Worm (Caenorhabditis elegans) whole organism, late embryonic: Measurements from ENCODE around the gene C44B12.9.

Experiments used
- C08G9.2 ChIP-seq: sonication (generic microtip); optimal IDR thresholded peaks from 2 replicates; lab custom pipeline; 2016; ENCODE audit warnings: mild to moderate bottlenecking, missing genetic modification characterization, moderate library complexity, missing compliant biosample characterization
- C38D4.7 ChIP-seq: fragments of 200-800 bp; sonication (Bioruptor generic); optimal IDR thresholded peaks from 2 replicates; lab custom pipeline; 2018; ENCODE audit warnings: mild to moderate bottlenecking, missing genetic modification characterization, moderate library complexity, missing compliant biosample characterization
- F13H6.1 ChIP-seq: sonication (generic microtip); optimal IDR thresholded peaks from 2 replicates; lab custom pipeline; 2016; ENCODE audit warnings: missing genetic modification characterization, missing compliant biosample characterization
- K09A11.1 ChIP-seq: sonication (generic microtip); optimal IDR thresholded peaks from 2 replicates; lab custom pipeline; 2017; ENCODE audit warnings: antibody characterized with exemption, mild to moderate bottlenecking, missing genetic modification characterization, missing compliant biosample characterization; ENCODE audit not compliant: insufficient read depth
- ahr-1 ChIP-seq: sonication (generic microtip); optimal IDR thresholded peaks from 2 replicates; lab custom pipeline; 2016; ENCODE audit warnings: missing genetic modification characterization, missing compliant biosample characterization
- ama-1 ChIP-seq: fragments of 150-350 bp; optimal IDR thresholded peaks from 2 replicates; lab custom pipeline; 2014
- ceh-18 ChIP-seq: sonication (generic microtip); optimal IDR thresholded peaks from 2 replicates; lab custom pipeline; 2016; ENCODE audit warnings: missing genetic modification characterization, missing compliant biosample characterization
- ceh-24 ChIP-seq: sonication (generic microtip); optimal IDR thresholded peaks from 2 replicates; lab custom pipeline; 2016; ENCODE audit warnings: mild to moderate bottlenecking, missing genetic modification characterization, missing compliant biosample characterization
- ceh-31 ChIP-seq: sonication (generic microtip); optimal IDR thresholded peaks from 2 replicates; lab custom pipeline; 2016; ENCODE audit warnings: missing genetic modification characterization, missing compliant biosample characterization
- ceh-34 ChIP-seq: sonication (generic microtip); optimal IDR thresholded peaks from 2 replicates; lab custom pipeline; 2016; ENCODE audit warnings: mild to moderate bottlenecking, missing genetic modification characterization, missing compliant biosample characterization
- ceh-45 ChIP-seq: fragments of 200-800 bp; sonication (Bioruptor generic); IDR thresholded peaks from 2 replicates; pipeline ENCODE4 v1.3.6; 2022; ENCODE audit warnings: missing genetic modification reagents, missing genetic modification characterization, missing compliant biosample characterization
- ceh-6 ChIP-seq: fragments of 200-800 bp; sonication (Bioruptor generic); optimal IDR thresholded peaks from 2 replicates; lab custom pipeline; 2018; ENCODE audit warnings: mild to moderate bottlenecking, missing genetic modification characterization, missing compliant biosample characterization
- ceh-9 ChIP-seq: sonication (generic microtip); optimal IDR thresholded peaks from 2 replicates; lab custom pipeline; 2016; ENCODE audit warnings: mild to moderate bottlenecking, missing genetic modification characterization, inconsistent platforms, missing compliant biosample characterization
- che-1 ChIP-seq: sonication (generic microtip); optimal IDR thresholded peaks from 2 replicates; lab custom pipeline; 2016; ENCODE audit warnings: mild to moderate bottlenecking, missing genetic modification characterization, missing compliant biosample characterization
- dve-1 ChIP-seq: sonication (generic microtip); optimal IDR thresholded peaks from 2 replicates; lab custom pipeline; 2017; ENCODE audit warnings: antibody characterized with exemption, mild to moderate bottlenecking, missing genetic modification characterization, missing compliant biosample characterization
- elt-4 ChIP-seq: sonication (generic microtip); optimal IDR thresholded peaks from 2 replicates; lab custom pipeline; 2016; ENCODE audit warnings: missing genetic modification characterization, missing compliant biosample characterization
- gmeb-2 ChIP-seq: sonication (generic microtip); optimal IDR thresholded peaks from 2 replicates; lab custom pipeline; 2016; ENCODE audit warnings: missing genetic modification characterization, inconsistent platforms, missing compliant biosample characterization
- hlh-30 ChIP-seq: sonication (generic microtip); optimal IDR thresholded peaks from 2 replicates; lab custom pipeline; 2017; ENCODE audit warnings: antibody characterized with exemption, missing genetic modification characterization, missing compliant biosample characterization; ENCODE audit not compliant: insufficient read depth
- hlh-6 ChIP-seq: sonication (generic microtip); optimal IDR thresholded peaks from 2 replicates; lab custom pipeline; 2016; ENCODE audit warnings: missing genotype, missing genetic modification characterization, missing compliant biosample characterization
- hlh-8 ChIP-seq: sonication (generic microtip); optimal IDR thresholded peaks from 2 replicates; lab custom pipeline; 2016; ENCODE audit warnings: missing genotype, missing genetic modification characterization, missing compliant biosample characterization
- lim-6 ChIP-seq: sonication (generic microtip); optimal IDR thresholded peaks from 2 replicates; lab custom pipeline; 2016; ENCODE audit warnings: missing genetic modification characterization, missing compliant biosample characterization
- lin-11 ChIP-seq: fragments of 200-800 bp; sonication (Bioruptor generic); optimal IDR thresholded peaks from 2 replicates; lab custom pipeline; 2018; ENCODE audit warnings: mild to moderate bottlenecking, missing genetic modification characterization, missing compliant biosample characterization
- madf-2 ChIP-seq: sonication (generic microtip); optimal IDR thresholded peaks from 2 replicates; lab custom pipeline; 2017; ENCODE audit warnings: missing genetic modification characterization, missing compliant biosample characterization
- nfya-1 ChIP-seq: sonication (generic microtip); optimal IDR thresholded peaks from 2 replicates; lab custom pipeline; 2017; ENCODE audit warnings: missing genetic modification characterization, mild to moderate bottlenecking, missing compliant biosample characterization, antibody characterized with exemption, moderate library complexity
- npax-4 ChIP-seq: sonication (generic microtip); optimal IDR thresholded peaks from 2 replicates; lab custom pipeline; 2016; ENCODE audit warnings: missing genetic modification characterization, missing compliant biosample characterization
- pag-3 ChIP-seq: sonication (generic microtip); optimal IDR thresholded peaks from 2 replicates; lab custom pipeline; 2016; ENCODE audit warnings: missing compliant biosample characterization, missing genetic modification characterization, borderline replicate concordance
- pat-9 ChIP-seq: fragments of 200-800 bp; sonication (Bioruptor generic); optimal IDR thresholded peaks from 2 replicates; lab custom pipeline; 2018; ENCODE audit warnings: mild to moderate bottlenecking, missing genetic modification characterization, moderate library complexity, missing compliant biosample characterization
- pha-2 ChIP-seq: sonication (generic microtip); optimal IDR thresholded peaks from 2 replicates; lab custom pipeline; 2017; ENCODE audit warnings: mild to moderate bottlenecking, missing genetic modification characterization, missing compliant biosample characterization
- pha-4 ChIP-seq: fragments of 150-350 bp; optimal IDR thresholded peaks from 2 replicates; lab custom pipeline; 2018; ENCODE audit warnings: missing biosample characterization, missing genetic modification reagents, missing genetic modification characterization
- pqm-1 ChIP-seq: sonication (generic microtip); optimal IDR thresholded peaks from 2 replicates; lab custom pipeline; 2016; ENCODE audit warnings: missing genetic modification characterization, missing compliant biosample characterization
- rnt-1 ChIP-seq: sonication (generic microtip); optimal IDR thresholded peaks from 2 replicates; lab custom pipeline; 2016; ENCODE audit warnings: missing genetic modification characterization, missing compliant biosample characterization
- syd-9 ChIP-seq: sonication (generic microtip); optimal IDR thresholded peaks from 2 replicates; lab custom pipeline; 2016; ENCODE audit warnings: mild to moderate bottlenecking, missing genetic modification characterization, moderate library complexity, missing compliant biosample characterization
- tbx-2 ChIP-seq: sonication (generic microtip); optimal IDR thresholded peaks from 2 replicates; lab custom pipeline; 2016; ENCODE audit warnings: missing genetic modification characterization, missing compliant biosample characterization
- tbx-7 ChIP-seq: sonication (generic microtip); optimal IDR thresholded peaks from 2 replicates; lab custom pipeline; 2016; ENCODE audit warnings: missing genotype, missing genetic modification characterization, missing compliant biosample characterization
- unc-42 ChIP-seq: sonication (generic microtip); optimal IDR thresholded peaks from 2 replicates; lab custom pipeline; 2016; ENCODE audit warnings: missing genotype, missing genetic modification characterization, missing compliant biosample characterization
- unc-55 ChIP-seq: sonication (generic microtip); optimal IDR thresholded peaks from 2 replicates; lab custom pipeline; 2017; ENCODE audit warnings: missing biosample characterization, missing genetic modification reagents, missing genetic modification characterization
- ztf-16 ChIP-seq: sonication (generic microtip); optimal IDR thresholded peaks from 2 replicates; lab custom pipeline; 2017; ENCODE audit warnings: missing genetic modification characterization, missing compliant biosample characterization

Gene C44B12.9

DNA sequence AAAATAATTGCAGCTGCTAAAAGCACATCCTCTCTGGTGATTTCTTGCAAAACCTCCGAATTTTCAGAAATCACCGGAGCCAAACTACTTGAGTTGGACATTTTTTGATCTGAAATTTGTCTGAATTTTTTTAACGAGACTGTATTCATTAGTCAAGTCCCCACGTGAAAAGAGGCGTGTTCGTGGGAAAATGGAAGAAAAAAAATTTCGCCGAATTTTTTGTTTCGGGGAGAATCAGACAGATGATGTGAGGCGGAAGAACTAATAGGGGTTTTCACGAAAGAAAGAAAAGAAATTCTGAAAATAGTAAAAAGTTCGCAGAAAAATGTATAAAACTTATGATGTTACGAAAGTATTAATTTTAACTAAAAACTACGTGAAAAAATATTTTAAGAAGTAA, 14.1 kb upstream of the C44B12.9 start, which contains the start of gene srx-13:
Gene srx-13 (minus strand): TSS at position 101 of the 400 bp plus-strand sequence.
- no peak for TF ChIP-seq che-1 (tag; lab: Kevin White, UChicago)
- no peak for TF ChIP-seq ztf-16 (tag; lab: Kevin White, UChicago)
- no peak for TF ChIP-seq unc-42
- no peak for TF ChIP-seq unc-55
- TF ChIP-seq elt-4 (tag; lab: Kevin White, UChicago), result no peak
- TF ChIP-seq lim-6 (tag; lab: Kevin White, UChicago), result no peak
- no peak for TF ChIP-seq ceh-24

DNA sequence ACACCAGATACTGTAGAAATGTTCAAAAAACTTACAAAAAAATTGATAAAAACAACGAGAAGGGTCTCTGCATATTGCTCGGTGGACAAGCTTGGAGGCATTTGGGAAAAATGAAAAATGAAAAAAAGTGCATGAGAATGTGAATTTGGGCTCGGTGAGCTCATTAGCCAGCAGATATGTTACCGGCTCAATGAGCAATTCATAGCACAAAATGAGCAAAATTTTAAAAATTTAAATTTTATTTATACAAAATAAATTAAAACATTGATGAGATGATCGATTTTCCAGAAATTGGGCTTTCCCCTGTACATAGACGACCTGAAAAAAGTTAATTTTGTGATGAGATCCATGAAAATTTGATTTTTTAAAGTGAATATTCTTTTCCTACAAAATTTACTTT, 9.2 kb upstream of the C44B12.9 start, which contains the start of gene srx-14:
Gene srx-14 (minus strand): TSS at position 101 of the 400 bp plus-strand sequence.
- TF ChIP-seq ceh-24, result no peak
- no peak for TF ChIP-seq ama-1 (lab: Kevin White, UChicago)
- no peak for TF ChIP-seq K09A11.1 (tag; lab: Kevin White, UChicago)
- TF ChIP-seq C08G9.2, result no peak
- TF ChIP-seq ceh-45, result no peak
- TF ChIP-seq unc-55, result no peak
- TF ChIP-seq hlh-6 (tag; lab: Kevin White, UChicago), result no peak
- TF ChIP-seq tbx-7 (tag; lab: Kevin White, UChicago), result no peak
- TF ChIP-seq npax-4 (tag; lab: Kevin White, UChicago), result no peak
- TF ChIP-seq ahr-1, result no peak
- no peak for TF ChIP-seq C38D4.7 (GFP tag; lab: Kevin White, UChicago)
- no peak for TF ChIP-seq pha-2 (tag; lab: Kevin White, UChicago)
- TF ChIP-seq unc-42, result no peak
- TF ChIP-seq ceh-6, result no peak
- TF ChIP-seq ceh-31, result no peak
- TF ChIP-seq dve-1 (tag; lab: Kevin White, UChicago), result no peak
- no peak for TF ChIP-seq pag-3
- no peak for TF ChIP-seq ceh-9 (tag; lab: Kevin White, UChicago)
- TF ChIP-seq gmeb-2 (tag; lab: Kevin White, UChicago), result no peak
- no peak for TF ChIP-seq lin-11 (tag; lab: Kevin White, UChicago)

DNA sequence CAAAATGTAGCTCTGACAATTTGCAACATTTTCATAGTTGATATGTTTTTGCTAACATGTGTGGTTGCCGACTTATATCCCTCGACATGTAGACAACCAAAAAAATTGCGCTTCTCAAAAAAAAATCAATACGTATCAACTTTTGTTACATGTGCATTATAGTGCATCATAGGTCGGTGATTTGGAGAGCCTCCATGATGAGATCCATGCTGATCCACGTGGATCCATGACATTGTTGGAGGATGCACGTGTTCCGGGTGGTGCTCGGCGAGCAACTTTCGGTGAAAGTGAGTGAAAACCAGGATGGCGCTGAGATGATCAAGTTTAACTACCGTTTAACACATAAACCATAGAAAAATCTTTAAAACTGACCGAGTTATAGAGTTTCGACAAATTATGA, 6.6 kb upstream of the C44B12.9 start:
- TF ChIP-seq ama-1 (lab: Kevin White, UChicago) (peak; percentile 52), syd-9 (tag; lab: Kevin White, UChicago) (no peak), ahr-1 (no peak), C38D4.7 (GFP tag; lab: Kevin White, UChicago) (peak; percentile 22)
- TF ChIP-seq, all 69 proteins: peak for 2

DNA sequence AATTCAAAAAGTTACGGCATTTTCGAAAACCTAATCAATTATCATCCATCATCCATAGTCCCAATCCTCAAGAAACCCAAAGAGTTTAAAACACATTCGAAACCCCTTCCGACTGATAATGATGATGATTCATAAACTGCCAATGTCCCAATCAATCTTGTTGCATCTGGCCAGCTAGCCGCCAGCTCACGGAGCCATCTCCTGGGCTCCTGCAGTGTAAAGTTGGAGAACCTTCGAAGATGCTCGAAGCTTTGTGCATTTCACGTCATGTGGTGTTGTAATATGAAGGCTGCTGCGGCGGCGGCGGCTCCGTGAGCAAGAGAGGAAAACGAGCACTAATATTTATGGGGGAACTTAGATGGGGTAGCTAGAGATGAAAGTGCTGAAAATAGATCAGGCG, 3.6 kb upstream of the C44B12.9 start:
- TF ChIP-seq hlh-8 (peak; percentile 67), pqm-1 (tag; lab: Kevin White, UChicago) (no peak), tbx-2 (tag; lab: Kevin White, UChicago) (peak; percentile 61), syd-9 (tag; lab: Kevin White, UChicago) (peak; percentile 7), hlh-30 (tag; lab: Kevin White, UChicago) (peak; percentile 15), rnt-1 (tag; lab: Kevin White, UChicago) (peak; percentile 90), pag-3 (no peak), nfya-1 (tag; lab: Kevin White, UChicago) (peak; percentile 52), madf-2 (tag; lab: Kevin White, UChicago) (peak; percentile 7), ceh-31 (peak; percentile 5), ama-1 (lab: Kevin White, UChicago) (no peak), ceh-18 (peak; percentile 80), pat-9 (peak; percentile 89), F13H6.1 (tag; lab: Kevin White, UChicago) (peak; percentile 37), ceh-34 (tag; lab: Kevin White, UChicago) (peak; percentile 57), pha-4 (tag; lab: Kevin White, UChicago) (no peak), unc-55 (peak; percentile 99)
